Fruit fly (Drosophila melanogaster) Kc167 (cell line): ENCODE measurements around the gene CG14147.

Experiments used
- Myc ChIP-seq: fragments of >200 bp; optimal IDR thresholded peaks from 2 replicates; lab custom pipeline; 2017; ENCODE audit warnings: missing external identifiers
- Sin3A ChIP-seq: fragments of >200 bp; optimal IDR thresholded peaks from 2 replicates; lab custom pipeline; 2018; ENCODE audit warnings: missing external identifiers
- h ChIP-seq: fragments of >200 bp; optimal IDR thresholded peaks from 3 replicates; lab custom pipeline; 2018; ENCODE audit warnings: missing external identifiers
- psq ChIP-seq: fragments of >200 bp; optimal IDR thresholded peaks from 2 replicates; lab custom pipeline; 2017; ENCODE audit warnings: missing external identifiers

dm6 chr3L:10922973-10923372 is 49.5 kb upstream of the CG14147 start:
- no peak for TF ChIP-seq Myc (lab: Kevin White, UChicago)
- no peak for TF ChIP-seq psq
- TF ChIP-seq h (lab: Kevin White, UChicago): no peak
- no peak for TF ChIP-seq Sin3A (lab: Kevin White, UChicago)
